Worm (Caenorhabditis elegans) whole organism, early embryonic: ENCODE measurements around the gene dct-5.

Source experiments
- B0310.2 ChIP-seq: sonication (generic microtip); optimal IDR thresholded peaks from 2 replicates; lab custom pipeline; 2016; ENCODE audit warnings: mild to moderate bottlenecking, missing genetic modification characterization, missing compliant biosample characterization
- F13C5.2 ChIP-seq: sonication (generic microtip); optimal IDR thresholded peaks from 2 replicates; lab custom pipeline; 2017; ENCODE audit warnings: mild to moderate bottlenecking, missing genetic modification characterization, inconsistent platforms, missing compliant biosample characterization
- aly-1 ChIP-seq: sonication (generic microtip); optimal IDR thresholded peaks from 2 replicates; lab custom pipeline; 2016; ENCODE audit warnings: missing genetic modification characterization, missing compliant biosample characterization
- ama-1 ChIP-seq: fragments of 150-350 bp; optimal IDR thresholded peaks from 2 replicates; lab custom pipeline; 2014
- ceh-13 ChIP-seq: fragments of 200-800 bp; sonication (Bioruptor generic); optimal IDR thresholded peaks from 2 replicates; lab custom pipeline; 2018; ENCODE audit warnings: mild to moderate bottlenecking, missing genetic modification characterization, missing compliant biosample characterization
- ceh-36 ChIP-seq: sonication (generic microtip); optimal IDR thresholded peaks from 2 replicates; lab custom pipeline; 2016; ENCODE audit warnings: missing genetic modification characterization, inconsistent platforms, missing compliant biosample characterization
- ets-7 ChIP-seq: sonication (generic microtip); optimal IDR thresholded peaks from 2 replicates; lab custom pipeline; 2016; ENCODE audit warnings: missing genotype, missing genetic modification characterization, missing compliant biosample characterization
- flt-1 ChIP-seq: fragments of 200-800 bp; sonication (Bioruptor generic); IDR thresholded peaks from 2 replicates; pipeline ENCODE4 v1.3.6; 2022; ENCODE audit warnings: missing genetic modification characterization, missing compliant biosample characterization
- hmbx-1 ChIP-seq: sonication (generic microtip); optimal IDR thresholded peaks from 2 replicates; lab custom pipeline; 2016; ENCODE audit warnings: mild to moderate bottlenecking, missing genetic modification characterization, missing compliant biosample characterization
- hmg-4 ChIP-seq: fragments of 200-800 bp; sonication (Bioruptor generic); optimal IDR thresholded peaks from 2 replicates; lab custom pipeline; 2018; ENCODE audit warnings: mild to moderate bottlenecking, missing genetic modification characterization, missing compliant biosample characterization
- hnd-1 ChIP-seq: sonication (generic microtip); optimal IDR thresholded peaks from 2 replicates; lab custom pipeline; 2016; ENCODE audit warnings: missing genetic modification characterization, missing compliant biosample characterization
- pes-1 ChIP-seq: fragments of 200-800 bp; sonication (Bioruptor generic); IDR thresholded peaks from 2 replicates; pipeline ENCODE4 v1.3.6; 2022; ENCODE audit warnings: missing genetic modification reagents, missing genetic modification characterization, missing compliant biosample characterization
- scrt-1 ChIP-seq: fragments of 200-800 bp; sonication (Bioruptor generic); IDR thresholded peaks from 2 replicates; pipeline ENCODE4 v1.3.6; 2022; ENCODE audit warnings: missing genetic modification characterization, missing compliant biosample characterization
- sea-1 ChIP-seq: fragments of 200-800 bp; sonication (Bioruptor generic); conservative IDR thresholded peaks from 2 replicates; pipeline ENCODE4 v1.3.6; 2022; ENCODE audit warnings: missing genetic modification characterization, missing compliant biosample characterization
- tbx-11 ChIP-seq: fragments of 200-800 bp; sonication (Bioruptor generic); IDR thresholded peaks from 2 replicates; pipeline ENCODE4 v1.3.6; 2022; ENCODE audit warnings: missing genetic modification characterization, missing compliant biosample characterization
- tbx-37 ChIP-seq: fragments of 200-800 bp; sonication (Bioruptor generic); conservative IDR thresholded peaks from 2 replicates; pipeline ENCODE4 v1.3.6; 2022; ENCODE audit warnings: missing genetic modification reagents, missing genetic modification characterization, missing compliant biosample characterization
- tra-4 ChIP-seq: sonication (generic microtip); optimal IDR thresholded peaks from 2 replicates; lab custom pipeline; 2017; ENCODE audit warnings: missing genetic modification characterization, missing compliant biosample characterization

Gene dct-5

ce11 chrII:5423832-5424231 lies 12.9 kb downstream of the dct-5 start, which contains the start of gene F07F6.7:
Gene F07F6.7 (minus strand): TSS chrII:5423858.
- TF ChIP-seq hmbx-1 (tag; lab: Kevin White, UChicago), result no peak
- TF ChIP-seq ceh-36 (tag; lab: Kevin White, UChicago), result no peak
- TF ChIP-seq tbx-37 (GFP tag; lab: Robert Waterston, UW), result no peak
- TF ChIP-seq aly-1 (tag; lab: Kevin White, UChicago), result no peak
- no peak for TF ChIP-seq tra-4
- TF ChIP-seq hnd-1 (tag; lab: Kevin White, UChicago), result no peak
- TF ChIP-seq tbx-11 (GFP tag; lab: Robert Waterston, UW), result no peak
- no peak for TF ChIP-seq ets-7 (tag; lab: Kevin White, UChicago)
- no peak for TF ChIP-seq F13C5.2 (tag; lab: Kevin White, UChicago)
- no peak for TF ChIP-seq hmg-4 (GFP tag; lab: Kevin White, UChicago)
- TF ChIP-seq sea-1 (GFP tag; lab: Robert Waterston, UW), result no peak
- TF ChIP-seq flt-1, result no peak
- no peak for TF ChIP-seq ceh-13
- TF ChIP-seq pes-1 (GFP tag; lab: Robert Waterston, UW), result no peak
- TF ChIP-seq ama-1, result no peak
- no peak for TF ChIP-seq B0310.2 (tag; lab: Kevin White, UChicago)

- TF ChIP-seq tbx-11 (GFP tag; lab: Robert Waterston, UW) (no peak), B0310.2 (tag; lab: Kevin White, UChicago) (no peak), hnd-1 (tag; lab: Kevin White, UChicago) (no peak), scrt-1 (no peak), ama-1 (peak; percentile 92), sea-1 (GFP tag; lab: Robert Waterston, UW) (no peak), hmbx-1 (tag; lab: Kevin White, UChicago) (no peak), F13C5.2 (tag; lab: Kevin White, UChicago) (no peak), ceh-36 (tag; lab: Kevin White, UChicago) (no peak), aly-1 (tag; lab: Kevin White, UChicago) (peak; percentile 19), hmg-4 (GFP tag; lab: Kevin White, UChicago) (no peak), flt-1 (no peak)
Observed at ce11 chrII:5420947-5421614, 15.7 kb downstream of the dct-5 start, which contains the start of gene tofu-6. Gene tofu-6 (plus strand): TSS chrII:5421248.

- TF ChIP-seq tra-4 (no peak), tbx-37 (GFP tag; lab: Robert Waterston, UW) (no peak), tbx-11 (GFP tag; lab: Robert Waterston, UW) (no peak), ceh-13 (no peak), sea-1 (GFP tag; lab: Robert Waterston, UW) (no peak), F13C5.2 (tag; lab: Kevin White, UChicago) (no peak), hmg-4 (GFP tag; lab: Kevin White, UChicago) (no peak), ama-1 (no peak), B0310.2 (tag; lab: Kevin White, UChicago) (no peak), hmbx-1 (tag; lab: Kevin White, UChicago) (no peak), aly-1 (tag; lab: Kevin White, UChicago) (no peak), ceh-36 (tag; lab: Kevin White, UChicago) (no peak), hnd-1 (tag; lab: Kevin White, UChicago) (no peak), pes-1 (GFP tag; lab: Robert Waterston, UW) (no peak), flt-1 (no peak), ets-7 (tag; lab: Kevin White, UChicago) (no peak), scrt-1 (no peak)
Observed at ce11 chrII:5418929-5419328, 17.8 kb downstream of the dct-5 start, which contains the start of gene EEED8.15. Gene EEED8.15 (plus strand): TSS chrII:5419229.

ce11 chrII:5418317-5418716 lies 18.4 kb downstream of the dct-5 start:
- TF ChIP-seq flt-1, result peak; percentile 3; the same call in 1 of the 2 replicates
- TF ChIP-seq F13C5.2 (tag; lab: Kevin White, UChicago), result no peak
- TF ChIP-seq sea-1 (GFP tag; lab: Robert Waterston, UW), result 0 out of 2 replicates have a peak, but pooled peaks have one; percentile 10

- TF ChIP-seq ets-7 (tag; lab: Kevin White, UChicago), result no peak
- TF ChIP-seq hnd-1 (tag; lab: Kevin White, UChicago), result no peak
- TF ChIP-seq pes-1 (GFP tag; lab: Robert Waterston, UW), result no peak
- TF ChIP-seq tra-4, result no peak
- no peak for TF ChIP-seq B0310.2 (tag; lab: Kevin White, UChicago)
- no peak for TF ChIP-seq aly-1 (tag; lab: Kevin White, UChicago)
- TF ChIP-seq ceh-36 (tag; lab: Kevin White, UChicago), result no peak
- no peak for TF ChIP-seq scrt-1
- TF ChIP-seq ama-1, result no peak
- TF ChIP-seq ceh-13, result no peak
- TF ChIP-seq tbx-37 (GFP tag; lab: Robert Waterston, UW), result no peak
- no peak for TF ChIP-seq hmbx-1 (tag; lab: Kevin White, UChicago)
- TF ChIP-seq hmg-4 (GFP tag; lab: Kevin White, UChicago), result no peak
- no peak for TF ChIP-seq sea-1 (GFP tag; lab: Robert Waterston, UW)
- TF ChIP-seq tbx-11 (GFP tag; lab: Robert Waterston, UW), result no peak
- no peak for TF ChIP-seq F13C5.2 (tag; lab: Kevin White, UChicago)
- TF ChIP-seq flt-1, result no peak
Observed at ce11 chrII:5417905-5418304, 18.8 kb downstream of the dct-5 start.

- TF ChIP-seq flt-1 (no peak), F13C5.2 (tag; lab: Kevin White, UChicago) (no peak), ceh-13 (no peak), ceh-36 (tag; lab: Kevin White, UChicago) (no peak)
Observed at ce11 chrII:5416204-5416764, 20.4 kb downstream of the dct-5 start, which contains the start of gene EEED8.2. Gene EEED8.2 (plus strand): TSS chrII:5416714.

ce11 chrII:5414040-5414439 lies 22.7 kb downstream of the dct-5 start, which contains the start of the genes EEED8.14 and EEED8.3:
Gene EEED8.14 (minus strand): TSS chrII:5414052.
Gene EEED8.3 (plus strand): TSS chrII:5414276.
- TF ChIP-seq ceh-13 (no peak), scrt-1 (no peak), tbx-11 (GFP tag; lab: Robert Waterston, UW) (no peak), B0310.2 (tag; lab: Kevin White, UChicago) (no peak), tbx-37 (GFP tag; lab: Robert Waterston, UW) (no peak), ceh-36 (tag; lab: Kevin White, UChicago) (no peak), ets-7 (tag; lab: Kevin White, UChicago) (no peak), hnd-1 (tag; lab: Kevin White, UChicago) (no peak)
